Fruit fly (Drosophila melanogaster) whole organism, embryonic: Measurements from ENCODE around the gene CG34180.
A peak's percentile ranks its signal among the peaks of the same experiment; 100 is the strongest.

Experiments
- Adf1 ChIP-seq: fragments of 200-800 bp; sonication (Bioruptor generic); IDR thresholded peaks from 2 replicates; pipeline ENCODE4 v1.3.6; 2022; ENCODE audit warnings: missing biosample characterization, missing genetic modification characterization
- CG18599 ChIP-seq: fragments of 200-800 bp; sonication (Bioruptor generic); optimal IDR thresholded peaks from 3 replicates; lab custom pipeline; 2017; ENCODE audit warnings: missing biosample characterization, missing genetic modification characterization, mild to moderate bottlenecking, moderate library complexity, missing genetic modification reagents
- CG2889 ChIP-seq: fragments of 200-800 bp; sonication (Bioruptor generic); IDR thresholded peaks from 3 replicates; pipeline ENCODE4 v1.3.6; 2022; ENCODE audit warnings: missing biosample characterization, missing genetic modification characterization
- CG42726 ChIP-seq: fragments of 200-800 bp; sonication (Bioruptor generic); IDR thresholded peaks from 2 replicates; pipeline ENCODE4 v1.3.6; 2022; ENCODE audit warnings: missing biosample characterization, missing genetic modification characterization; ENCODE audit not compliant: partially characterized antibody
- Med ChIP-seq: fragments of 200-800 bp; sonication (Bioruptor generic); peaks from one replicate; lab custom pipeline; 2016; ENCODE audit warnings: missing biosample characterization, missing genetic modification characterization, mild to moderate bottlenecking, inconsistent platforms, moderate library complexity
- crol ChIP-seq: fragments of 200-800 bp; sonication (Bioruptor generic); IDR thresholded peaks from 2 replicates; pipeline ENCODE4 v1.3.6; 2022; ENCODE audit warnings: missing biosample characterization, missing genetic modification characterization
- ewg ChIP-seq: fragments of 200-800 bp; sonication (Bioruptor generic); optimal IDR thresholded peaks from 3 replicates; lab custom pipeline; 2017; ENCODE audit warnings: mild to moderate bottlenecking, missing biosample characterization, missing genetic modification reagents, missing genetic modification characterization
- otp ChIP-seq: fragments of 200-800 bp; sonication (Bioruptor generic); IDR thresholded peaks from 3 replicates; pipeline ENCODE4, ENCODE4 v1.3.6; 2022; ENCODE audit warnings: missing biosample characterization, missing genetic modification characterization
- sens ChIP-seq: fragments of 200-800 bp; sonication (Bioruptor generic); peaks from one replicate; lab custom pipeline; 2016; ENCODE audit warnings: missing biosample characterization, missing genetic modification characterization
- tll ChIP-seq, 2 experiments: fragments of 200-800 bp in 1 of 2; fragments of >200 bp in 1 of 2; sonication (Bioruptor generic) in 1 of 2; optimal IDR thresholded peaks; 2 replicates each; lab custom pipeline; 2017 to 2019; ENCODE audit warnings: missing biosample characterization in 2 of 2, missing genetic modification characterization in 2 of 2, mild to moderate bottlenecking in 1 of 2, moderate library complexity in 1 of 2

CG34180 gene

DNA sequence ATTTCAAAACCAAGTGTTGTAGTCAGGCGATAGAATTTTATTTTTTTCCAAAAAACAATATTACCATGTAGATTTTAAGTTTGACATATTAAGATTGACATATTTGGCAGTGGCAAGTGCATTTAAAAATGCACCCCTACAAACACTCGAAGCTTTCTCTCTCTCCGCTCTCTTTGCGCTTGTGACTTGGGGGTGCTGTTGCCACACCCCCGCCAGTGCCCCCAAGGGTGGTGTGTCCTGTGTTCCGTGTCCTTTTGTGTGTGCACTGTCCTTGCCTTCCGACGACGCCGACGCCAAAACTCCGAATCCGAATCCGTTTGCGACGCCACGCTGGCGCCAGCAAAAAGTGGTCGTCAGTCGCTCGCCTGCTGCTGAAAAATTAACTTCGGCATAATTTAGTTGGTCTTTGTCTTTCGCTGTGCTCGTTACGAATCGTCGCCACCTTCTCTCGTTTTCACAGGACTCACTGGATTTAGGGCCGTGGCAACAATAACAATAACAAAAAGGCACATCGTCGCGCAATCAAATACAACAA is 49.1 kb downstream of the CG34180 start (continued):
- TF ChIP-seq tll (GFP tag; optimal IDR thresholded peaks at IDR 0.05; lab: Kevin White, UChicago) (no peak), Adf1 (peak; percentile 47; the same call in 1 of the 2 replicates), CG42726 (GFP tag; lab: Robert Waterston, UW) (0 out of 2 replicates have a peak, but pooled peaks have one; percentile 9), otp (GFP tag; lab: Robert Waterston, UW) (no peak), CG2889 (GFP tag; lab: Robert Waterston, UW) (no peak), Med (GFP tag; lab: Kevin White, UChicago) (peak; percentile 73), ewg (GFP tag; lab: Kevin White, UChicago) (peak; percentile 79), sens (GFP tag; lab: Kevin White, UChicago) (peak; percentile 8), CG18599 (GFP tag; lab: Kevin White, UChicago) (peak; percentile 33), crol (GFP tag; lab: Robert Waterston, UW) (peak; percentile 72)
